Fruit fly (Drosophila melanogaster): ENCODE results near the gene PlexB.

dm6 chr4:43936-44260, 320 bp upstream of the PlexB start:
- TF ChIP-seq nerfin-2 (GFP tag; IDR thresholded peaks at IDR 0.05; ENCODE audit: partially characterized antibody), result no peak
- TF ChIP-seq mld (GFP tag; IDR thresholded peaks at IDR 0.05; ENCODE audit: partially characterized antibody), result no peak
- TF ChIP-seq crol (GFP tag; IDR thresholded peaks at IDR 0.05), result no peak
